Worm (Caenorhabditis elegans) whole organism, late embryonic: ENCODE data around the gene C17H11.5.
A peak's percentile ranks its signal among the peaks of the same experiment; 100 is the strongest.
"Not testable (repeated sequence)": the region's sequence is repeated elsewhere in the genome, so short reads cannot be mapped to it uniquely, and the experiment has no call there.

Experiments
- F13H6.1 ChIP-seq: sonication (generic microtip); optimal IDR thresholded peaks from 2 replicates; lab custom pipeline; 2016; ENCODE audit warnings: missing genetic modification characterization, missing compliant biosample characterization
- K02D7.2 ChIP-seq: sonication (generic microtip); optimal IDR thresholded peaks from 2 replicates; lab custom pipeline; 2017; ENCODE audit warnings: mild to moderate bottlenecking, missing genetic modification characterization, missing compliant biosample characterization
- K09A11.1 ChIP-seq: sonication (generic microtip); optimal IDR thresholded peaks from 2 replicates; lab custom pipeline; 2017; ENCODE audit warnings: antibody characterized with exemption, mild to moderate bottlenecking, missing genetic modification characterization, missing compliant biosample characterization; ENCODE audit not compliant: insufficient read depth
- Y22D7AL.16 ChIP-seq: sonication (generic microtip); optimal IDR thresholded peaks from 2 replicates; lab custom pipeline; 2016; ENCODE audit warnings: missing genetic modification characterization, missing compliant biosample characterization
- ahr-1 ChIP-seq: sonication (generic microtip); optimal IDR thresholded peaks from 2 replicates; lab custom pipeline; 2016; ENCODE audit warnings: missing genetic modification characterization, missing compliant biosample characterization
- ceh-14 ChIP-seq: sonication (generic microtip); optimal IDR thresholded peaks from 2 replicates; lab custom pipeline; 2016; ENCODE audit warnings: missing genotype, missing genetic modification characterization, missing compliant biosample characterization
- ceh-18 ChIP-seq: sonication (generic microtip); optimal IDR thresholded peaks from 2 replicates; lab custom pipeline; 2016; ENCODE audit warnings: missing genetic modification characterization, missing compliant biosample characterization
- ceh-19 ChIP-seq: fragments of 200-800 bp; sonication (Bioruptor generic); optimal IDR thresholded peaks from 2 replicates; lab custom pipeline; 2018; ENCODE audit warnings: mild to moderate bottlenecking, missing genetic modification characterization, missing compliant biosample characterization
- ceh-34 ChIP-seq: sonication (generic microtip); optimal IDR thresholded peaks from 2 replicates; lab custom pipeline; 2016; ENCODE audit warnings: mild to moderate bottlenecking, missing genetic modification characterization, missing compliant biosample characterization
- ceh-45 ChIP-seq: fragments of 200-800 bp; sonication (Bioruptor generic); IDR thresholded peaks from 2 replicates; pipeline ENCODE4 v1.3.6; 2022; ENCODE audit warnings: missing genetic modification reagents, missing genetic modification characterization, missing compliant biosample characterization
- ceh-9 ChIP-seq: sonication (generic microtip); optimal IDR thresholded peaks from 2 replicates; lab custom pipeline; 2016; ENCODE audit warnings: mild to moderate bottlenecking, missing genetic modification characterization, inconsistent platforms, missing compliant biosample characterization
- che-1 ChIP-seq: sonication (generic microtip); optimal IDR thresholded peaks from 2 replicates; lab custom pipeline; 2016; ENCODE audit warnings: mild to moderate bottlenecking, missing genetic modification characterization, missing compliant biosample characterization
- dve-1 ChIP-seq: sonication (generic microtip); optimal IDR thresholded peaks from 2 replicates; lab custom pipeline; 2017; ENCODE audit warnings: antibody characterized with exemption, mild to moderate bottlenecking, missing genetic modification characterization, missing compliant biosample characterization
- elt-2 ChIP-seq: sonication (generic microtip); optimal IDR thresholded peaks from 2 replicates; lab custom pipeline; 2016; ENCODE audit warnings: missing genetic modification reagents, missing genetic modification characterization, missing compliant biosample characterization
- elt-4 ChIP-seq: sonication (generic microtip); optimal IDR thresholded peaks from 2 replicates; lab custom pipeline; 2016; ENCODE audit warnings: missing genetic modification characterization, missing compliant biosample characterization
- ets-4 ChIP-seq: sonication (generic microtip); optimal IDR thresholded peaks from 2 replicates; lab custom pipeline; 2016; ENCODE audit warnings: missing genetic modification characterization, missing compliant biosample characterization
- eyg-1 ChIP-seq: sonication (generic microtip); optimal IDR thresholded peaks from 2 replicates; lab custom pipeline; 2016; ENCODE audit warnings: missing genotype, missing genetic modification characterization, missing compliant biosample characterization
- fax-1 ChIP-seq: sonication (generic microtip); optimal IDR thresholded peaks from 2 replicates; lab custom pipeline; 2016; ENCODE audit warnings: missing genotype, missing genetic modification characterization, missing compliant biosample characterization
- fkh-10 ChIP-seq: fragments of 150-350 bp; optimal IDR thresholded peaks from 2 replicates; lab custom pipeline; 2014; ENCODE audit warnings: missing biosample characterization, missing genetic modification reagents, missing genetic modification characterization
- hlh-13 ChIP-seq: fragments of 200-800 bp; sonication (Bioruptor generic); optimal IDR thresholded peaks from 2 replicates; lab custom pipeline; 2018; ENCODE audit warnings: mild to moderate bottlenecking, missing genetic modification characterization, missing compliant biosample characterization
- hlh-30 ChIP-seq: sonication (generic microtip); optimal IDR thresholded peaks from 2 replicates; lab custom pipeline; 2017; ENCODE audit warnings: antibody characterized with exemption, missing genetic modification characterization, missing compliant biosample characterization; ENCODE audit not compliant: insufficient read depth
- lin-11 ChIP-seq: fragments of 200-800 bp; sonication (Bioruptor generic); optimal IDR thresholded peaks from 2 replicates; lab custom pipeline; 2018; ENCODE audit warnings: mild to moderate bottlenecking, missing genetic modification characterization, missing compliant biosample characterization
- nfya-1 ChIP-seq: sonication (generic microtip); optimal IDR thresholded peaks from 2 replicates; lab custom pipeline; 2017; ENCODE audit warnings: missing genetic modification characterization, mild to moderate bottlenecking, missing compliant biosample characterization, antibody characterized with exemption, moderate library complexity
- nhr-11 ChIP-seq: fragments of 150-350 bp; optimal IDR thresholded peaks from 2 replicates; lab custom pipeline; 2014; ENCODE audit warnings: missing biosample characterization, missing genetic modification characterization
- npax-4 ChIP-seq: sonication (generic microtip); optimal IDR thresholded peaks from 2 replicates; lab custom pipeline; 2016; ENCODE audit warnings: missing genetic modification characterization, missing compliant biosample characterization
- pag-3 ChIP-seq: sonication (generic microtip); optimal IDR thresholded peaks from 2 replicates; lab custom pipeline; 2016; ENCODE audit warnings: missing compliant biosample characterization, missing genetic modification characterization, borderline replicate concordance
- pha-2 ChIP-seq: sonication (generic microtip); optimal IDR thresholded peaks from 2 replicates; lab custom pipeline; 2017; ENCODE audit warnings: mild to moderate bottlenecking, missing genetic modification characterization, missing compliant biosample characterization
- pha-4 ChIP-seq: fragments of 150-350 bp; optimal IDR thresholded peaks from 2 replicates; lab custom pipeline; 2018; ENCODE audit warnings: missing biosample characterization, missing genetic modification reagents, missing genetic modification characterization
- pros-1 ChIP-seq: fragments of 150-350 bp; optimal IDR thresholded peaks from 2 replicates; lab custom pipeline; 2014; ENCODE audit warnings: missing biosample characterization, missing genetic modification reagents, missing genetic modification characterization
- sox-2 ChIP-seq: fragments of 200-800 bp; sonication (Bioruptor generic); IDR thresholded peaks from 2 replicates; pipeline ENCODE4 v1.3.6; 2022; ENCODE audit warnings: missing genetic modification reagents, missing genetic modification characterization, missing compliant biosample characterization
- syd-9 ChIP-seq: sonication (generic microtip); optimal IDR thresholded peaks from 2 replicates; lab custom pipeline; 2016; ENCODE audit warnings: mild to moderate bottlenecking, missing genetic modification characterization, moderate library complexity, missing compliant biosample characterization
- tbx-7 ChIP-seq: sonication (generic microtip); optimal IDR thresholded peaks from 2 replicates; lab custom pipeline; 2016; ENCODE audit warnings: missing genotype, missing genetic modification characterization, missing compliant biosample characterization
- ttx-3 ChIP-seq: sonication (generic microtip); optimal IDR thresholded peaks from 2 replicates; lab custom pipeline; 2016; ENCODE audit warnings: missing genetic modification reagents, missing genetic modification characterization, missing compliant biosample characterization
- unc-3 ChIP-seq, 2 experiments: fragments of 200-800 bp in 1 of 2; sonication (Bioruptor generic) in 1 of 2; sonication (generic microtip) in 1 of 2; conservative IDR thresholded peaks in 1 of 2; optimal IDR thresholded peaks in 1 of 2; 2 replicates each; pipeline versions ENCODE4 v1.3.6 to Lab custom; 2016 to 2022; ENCODE audit warnings: missing compliant biosample characterization in 2 of 2, missing genetic modification characterization in 2 of 2, missing genetic modification reagents in 1 of 2
- unc-55 ChIP-seq: sonication (generic microtip); optimal IDR thresholded peaks from 2 replicates; lab custom pipeline; 2017; ENCODE audit warnings: missing biosample characterization, missing genetic modification reagents, missing genetic modification characterization
- unc-86 ChIP-seq: sonication (generic microtip); optimal IDR thresholded peaks from 2 replicates; lab custom pipeline; 2016; ENCODE audit warnings: missing genetic modification characterization, missing compliant biosample characterization
- ztf-16 ChIP-seq: sonication (generic microtip); optimal IDR thresholded peaks from 2 replicates; lab custom pipeline; 2017; ENCODE audit warnings: missing genetic modification characterization, missing compliant biosample characterization

The C17H11.5 gene

ce11 chrX:8155969-8156368 lies 29.0 kb downstream of the C17H11.5 start (continued):
- TF ChIP-seq elt-2: peak; percentile 92
- no peak for TF ChIP-seq unc-55 (GFP tag; lab: Kevin White, UChicago)
- no peak for TF ChIP-seq elt-4 (tag; lab: Kevin White, UChicago)
- peak; percentile 86 for TF ChIP-seq ceh-45 (GFP tag; lab: Robert Waterston, UW)
- TF ChIP-seq ahr-1 (tag; lab: Kevin White, UChicago): peak; percentile 7
- peak; percentile 67 for TF ChIP-seq fax-1
- TF ChIP-seq tbx-7 (tag; lab: Kevin White, UChicago): no peak
- peak; percentile 70 for TF ChIP-seq ceh-14 (tag; lab: Kevin White, UChicago)
- peak; percentile 73 for TF ChIP-seq K02D7.2 (tag; lab: Kevin White, UChicago)
- peak; percentile 88 for TF ChIP-seq ceh-19 (GFP tag; lab: Kevin White, UChicago)
- peak; percentile 74 for TF ChIP-seq ceh-34 (tag; lab: Kevin White, UChicago)
- TF ChIP-seq eyg-1 (tag; lab: Kevin White, UChicago): peak; percentile 69
- TF ChIP-seq ets-4 (tag; lab: Kevin White, UChicago): peak; percentile 21
- no peak for TF ChIP-seq npax-4 (tag; lab: Kevin White, UChicago)
- no peak for TF ChIP-seq pha-4 (tag; lab: Kevin White, UChicago)
- peak; percentile 84 for TF ChIP-seq lin-11 (tag; lab: Kevin White, UChicago)
- TF ChIP-seq hlh-13 (GFP tag; lab: Kevin White, UChicago): peak; percentile 77
- TF ChIP-seq pros-1 (tag; lab: Kevin White, UChicago): no peak
- no peak for TF ChIP-seq syd-9 (tag; lab: Kevin White, UChicago)
- peak; percentile 87 for TF ChIP-seq che-1 (tag; lab: Kevin White, UChicago)
- no peak for TF ChIP-seq ceh-18
- no peak for TF ChIP-seq nhr-11 (tag; lab: Kevin White, UChicago)
- peak; percentile 27 for TF ChIP-seq K09A11.1 (tag; lab: Kevin White, UChicago)
- TF ChIP-seq, all 69 proteins: peak for 47

- TF ChIP-seq nfya-1 (tag; lab: Kevin White, UChicago) (peak; percentile 20), dve-1 (peak; percentile 13), ceh-45 (GFP tag; lab: Robert Waterston, UW) (0 out of 2 replicates have a peak, but pooled peaks have one; percentile 29), hlh-30 (tag; lab: Kevin White, UChicago) (peak; percentile 79), unc-3 (GFP tag; conservative IDR thresholded peaks at IDR 0.05; lab: Robert Waterston, UW) (peak; percentile 54), unc-86 (peak; percentile 8), K09A11.1 (tag; lab: Kevin White, UChicago) (peak; percentile 2), ceh-18 (peak; percentile 7)
- TF ChIP-seq unc-3 (tag; optimal IDR thresholded peaks at IDR 0.05; lab: Kevin White, UChicago): not testable (repeated sequence)
- TF ChIP-seq, all 69 proteins: peak for 8; not testable (repeated sequence) for 61
These were observed 29.5 kb downstream of the C17H11.5 start for ce11 chrX:8155447-8155877.

DNA sequence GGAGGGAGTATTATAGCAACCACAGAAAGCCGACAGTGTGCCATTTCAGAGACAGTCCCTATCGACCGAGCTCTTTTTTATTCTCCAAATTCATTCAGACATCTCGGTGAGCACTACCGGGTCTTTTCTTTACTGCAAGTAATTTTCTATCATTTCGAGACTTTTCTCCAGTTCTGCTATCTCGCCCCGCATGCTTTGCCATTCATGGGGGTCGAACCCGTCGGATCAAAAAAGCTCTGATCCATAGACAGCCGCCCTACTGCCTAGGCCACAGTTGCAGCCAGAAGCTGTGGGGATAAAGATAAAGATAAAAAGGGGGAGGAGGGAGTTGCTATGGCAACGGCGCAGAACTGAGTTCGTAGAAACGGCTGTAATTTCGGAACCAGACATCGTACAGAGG lies 33.5 kb downstream of the C17H11.5 start:
- TF ChIP-seq ztf-16 (tag; lab: Kevin White, UChicago) (no peak), Y22D7AL.16 (tag; lab: Kevin White, UChicago) (no peak), ttx-3 (tag; lab: Kevin White, UChicago) (no peak), ceh-9 (tag; lab: Kevin White, UChicago) (no peak), F13H6.1 (no peak), pha-2 (no peak), sox-2 (GFP tag; lab: Robert Waterston, UW) (no peak)

- TF ChIP-seq fkh-10 (GFP tag; lab: Kevin White, UChicago) (no peak), pag-3 (tag; lab: Kevin White, UChicago) (no peak), sox-2 (GFP tag; lab: Robert Waterston, UW) (no peak), ceh-34 (tag; lab: Kevin White, UChicago) (no peak)
These were observed 34.3 kb downstream of the C17H11.5 start, which contains the start of gene F22F1.2 for ce11 chrX:8150621-8151020. F22F1.2 (minus strand) TSS chrX:8150721.
